Worm (Caenorhabditis elegans) whole organism, early embryonic: Measurements from ENCODE around the gene oat-1.
A peak's percentile ranks its signal among the peaks of the same experiment; 100 is the strongest.

Source experiments
- B0310.2 ChIP-seq: sonication (generic microtip); optimal IDR thresholded peaks from 2 replicates; lab custom pipeline; 2016; ENCODE audit warnings: mild to moderate bottlenecking, missing genetic modification characterization, missing compliant biosample characterization
- ama-1 ChIP-seq: fragments of 150-350 bp; optimal IDR thresholded peaks from 2 replicates; lab custom pipeline; 2014
- flt-1 ChIP-seq: fragments of 200-800 bp; sonication (Bioruptor generic); IDR thresholded peaks from 2 replicates; pipeline ENCODE4 v1.3.6; 2022; ENCODE audit warnings: missing genetic modification characterization, missing compliant biosample characterization
- hmbx-1 ChIP-seq: sonication (generic microtip); optimal IDR thresholded peaks from 2 replicates; lab custom pipeline; 2016; ENCODE audit warnings: mild to moderate bottlenecking, missing genetic modification characterization, missing compliant biosample characterization
- hmg-4 ChIP-seq: fragments of 200-800 bp; sonication (Bioruptor generic); optimal IDR thresholded peaks from 2 replicates; lab custom pipeline; 2018; ENCODE audit warnings: mild to moderate bottlenecking, missing genetic modification characterization, missing compliant biosample characterization
- pes-1 ChIP-seq: fragments of 200-800 bp; sonication (Bioruptor generic); IDR thresholded peaks from 2 replicates; pipeline ENCODE4 v1.3.6; 2022; ENCODE audit warnings: missing genetic modification reagents, missing genetic modification characterization, missing compliant biosample characterization
- scrt-1 ChIP-seq: fragments of 200-800 bp; sonication (Bioruptor generic); IDR thresholded peaks from 2 replicates; pipeline ENCODE4 v1.3.6; 2022; ENCODE audit warnings: missing genetic modification characterization, missing compliant biosample characterization
- sea-1 ChIP-seq: fragments of 200-800 bp; sonication (Bioruptor generic); conservative IDR thresholded peaks from 2 replicates; pipeline ENCODE4 v1.3.6; 2022; ENCODE audit warnings: missing genetic modification characterization, missing compliant biosample characterization

DNA sequence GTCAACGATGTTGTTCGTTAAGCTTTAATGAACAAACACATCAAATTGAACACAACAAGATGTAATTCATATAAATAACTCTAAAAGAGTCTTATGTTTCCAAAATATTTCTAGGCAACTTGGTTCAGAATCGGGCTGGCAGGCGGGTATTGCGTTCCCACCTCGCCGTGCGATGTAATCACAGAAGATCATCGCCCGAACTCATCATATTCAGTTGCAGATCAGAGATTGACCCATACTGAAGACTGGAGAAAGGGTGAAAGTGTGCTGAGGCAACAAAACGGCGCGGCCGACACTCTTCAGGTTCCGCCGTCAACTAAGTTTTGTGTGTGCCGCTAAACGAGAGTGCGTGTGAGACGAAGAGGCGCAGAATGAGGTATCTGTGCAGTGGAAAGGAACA is 43.9 kb downstream of the oat-1 start:
- peak; percentile 92 for TF ChIP-seq ama-1 (lab: Kevin White, UChicago)
- TF ChIP-seq flt-1: peak; percentile 11; the same call in 1 of the 2 replicates
- peak; percentile 28 for TF ChIP-seq B0310.2 (tag; lab: Kevin White, UChicago)
- TF ChIP-seq hmg-4 (GFP tag; lab: Kevin White, UChicago): no peak
- peak; percentile 48; the same call in 1 of the 2 replicates for TF ChIP-seq sea-1 (GFP tag; lab: Robert Waterston, UW)
- no peak for TF ChIP-seq hmbx-1
- TF ChIP-seq pes-1 (GFP tag; lab: Robert Waterston, UW): peak; percentile 59
- no peak for TF ChIP-seq scrt-1 (GFP tag; lab: Robert Waterston, UW)
